Fruit fly (Drosophila melanogaster): ENCODE results near the gene GluRS-m.

The GluRS-m gene

DNA sequence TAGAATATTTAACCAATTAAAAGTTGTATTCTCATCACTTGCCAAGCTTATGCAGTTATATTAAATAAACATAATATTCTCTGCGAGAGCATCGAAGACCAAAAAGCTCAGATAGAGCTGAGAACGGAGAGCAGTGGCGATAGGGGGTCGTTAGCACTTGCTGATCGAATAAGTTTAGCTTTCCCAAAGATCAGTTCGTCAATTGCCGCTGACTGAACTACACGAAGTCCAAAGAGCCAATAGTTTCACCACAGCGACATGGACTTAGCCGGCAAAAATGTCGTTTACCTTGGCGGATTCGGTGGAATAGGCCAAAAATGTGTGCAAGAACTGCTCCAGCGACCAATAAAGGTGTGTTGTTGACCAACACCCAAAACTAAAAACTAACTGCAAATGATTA is 48.8 kb downstream of the GluRS-m start, which contains the start of gene CG4842 (continued):
- TF ChIP-seq Med (GFP tag) (peak; percentile 46), Side (GFP tag; optimal IDR thresholded peaks at IDR 0.05) (no peak), Dip2 (GFP tag; IDR thresholded peaks at IDR 0.05) (no peak), Myb (GFP tag; optimal IDR thresholded peaks at IDR 0.05) (no peak), CG4404 (GFP tag; IDR thresholded peaks at IDR 0.05) (no peak), caup (GFP tag; optimal IDR thresholded peaks at IDR 0.05; ENCODE audit: severe bottlenecking) (no peak), sug (tag; optimal IDR thresholded peaks at IDR 0.05) (peak; percentile 29), tgo (GFP tag; IDR thresholded peaks at IDR 0.05) (no peak), repo (GFP tag; optimal IDR thresholded peaks at IDR 0.05) (no peak), ci (GFP tag; IDR thresholded peaks at IDR 0.05) (no peak), inv (GFP tag; IDR thresholded peaks at IDR 0.05; ENCODE audit: partially characterized antibody) (no peak), crc (GFP tag; optimal IDR thresholded peaks at IDR 0.05) (no peak), gcm2 (GFP tag; optimal IDR thresholded peaks at IDR 0.05) (no peak), CG3281 (GFP tag; optimal IDR thresholded peaks at IDR 0.05) (no peak), tin (GFP tag; optimal IDR thresholded peaks at IDR 0.05) (no peak), lbe (GFP tag; optimal IDR thresholded peaks at IDR 0.05) (no peak), chinmo (GFP tag; IDR thresholded peaks at IDR 0.05; ENCODE audit: partially characterized antibody) (0 out of 4 replicates have a peak, but pooled peaks have one; percentile 57), CG2678 (tag; optimal IDR thresholded peaks at IDR 0.05) (no peak), pzg (GFP tag; optimal IDR thresholded peaks at IDR 0.05) (no peak), CG9727 (GFP tag; optimal IDR thresholded peaks at IDR 0.05) (no peak), Xbp1 (GFP tag; optimal IDR thresholded peaks at IDR 0.05) (no peak), CG9876 (GFP tag; optimal IDR thresholded peaks at IDR 0.05) (no peak)

DNA sequence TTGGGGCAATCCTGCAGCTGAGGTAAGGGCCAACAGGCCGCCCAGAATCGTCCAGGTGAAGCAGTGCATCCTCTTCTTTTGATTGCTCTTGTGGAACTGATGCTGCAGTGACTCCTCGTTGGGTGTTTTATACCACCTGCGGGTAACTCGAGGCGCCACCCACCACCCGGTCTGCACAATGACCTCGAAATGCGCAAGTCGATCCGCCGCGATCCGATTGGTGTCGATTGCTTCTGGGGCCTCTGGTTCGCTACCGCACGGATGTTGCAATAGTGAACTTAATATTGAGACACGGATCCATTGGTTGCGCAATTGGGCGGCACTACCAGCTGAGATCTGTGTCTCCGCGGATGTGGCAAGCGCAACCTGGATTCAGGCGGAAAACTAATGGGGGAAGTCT is 49.7 kb downstream of the GluRS-m start, which contains the start of gene Cpr72Ec:
Gene Cpr72Ec, minus strand, starts transcription at position 101 of the 400 bp plus-strand sequence.
- TF ChIP-seq CG1233 (GFP tag; optimal IDR thresholded peaks at IDR 0.05) (no peak), chinmo (GFP tag; IDR thresholded peaks at IDR 0.05; ENCODE audit: partially characterized antibody) (0 out of 4 replicates have a peak, but pooled peaks have one; percentile 22)

Data from whole organism, embryonic.